Fruit fly (Drosophila melanogaster) Kc167 (cell line): ENCODE data around the gene alph.

Source experiments
- Myc ChIP-seq: fragments of >200 bp; optimal IDR thresholded peaks from 2 replicates; lab custom pipeline; 2017; ENCODE audit warnings: missing external identifiers
- Sin3A ChIP-seq: fragments of >200 bp; optimal IDR thresholded peaks from 2 replicates; lab custom pipeline; 2018; ENCODE audit warnings: missing external identifiers
- h ChIP-seq: fragments of >200 bp; optimal IDR thresholded peaks from 3 replicates; lab custom pipeline; 2018; ENCODE audit warnings: missing external identifiers
- insv ChIP-seq: fragments of >200 bp; optimal IDR thresholded peaks from 3 replicates; lab custom pipeline; 2018; ENCODE audit warnings: missing external identifiers
- psq ChIP-seq: fragments of >200 bp; optimal IDR thresholded peaks from 2 replicates; lab custom pipeline; 2017; ENCODE audit warnings: missing external identifiers
- ttk ChIP-seq: sonication (Bioruptor generic); optimal IDR thresholded peaks from 2 replicates; lab custom pipeline; 2017; ENCODE audit warnings: missing external identifiers

Gene alph

DNA sequence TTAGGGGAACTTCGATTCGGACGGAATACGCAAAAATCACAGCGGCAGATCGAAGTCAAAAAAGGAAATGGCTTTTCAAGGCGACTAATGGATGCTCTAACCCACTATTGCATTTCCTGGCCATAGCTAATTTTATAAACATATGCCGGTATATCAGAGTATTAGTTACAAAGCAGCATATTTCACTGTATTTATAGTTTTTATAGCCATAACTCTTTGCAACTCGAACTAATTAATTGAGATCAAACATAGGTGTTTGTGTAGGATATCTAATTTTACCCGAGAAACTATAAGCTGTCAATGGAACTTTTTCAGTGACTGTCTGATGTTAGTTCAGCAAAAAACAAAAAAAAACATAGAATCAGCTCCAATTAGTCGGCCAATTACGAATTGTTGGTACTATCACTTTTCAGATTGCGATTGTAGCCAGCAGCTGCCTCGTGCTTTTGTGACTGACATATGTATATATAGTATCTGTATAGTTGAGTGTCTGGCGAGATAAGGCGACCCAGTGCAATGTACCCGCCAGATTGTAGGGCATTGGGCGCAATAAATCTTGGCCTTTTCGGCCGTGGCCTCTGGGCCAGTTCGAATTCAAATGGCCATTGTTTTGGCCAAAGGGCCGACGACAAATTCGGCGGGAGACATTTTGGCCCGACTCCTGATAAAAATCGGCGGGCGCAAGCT, 6.5 kb upstream of the alph start:
- TF ChIP-seq Sin3A (lab: Kevin White, UChicago) (no peak), psq (lab: Kevin White, UChicago) (no peak), ttk (lab: Kevin White, UChicago) (no peak), insv (no peak), Myc (lab: Kevin White, UChicago) (no peak), h (lab: Kevin White, UChicago) (no peak)

DNA sequence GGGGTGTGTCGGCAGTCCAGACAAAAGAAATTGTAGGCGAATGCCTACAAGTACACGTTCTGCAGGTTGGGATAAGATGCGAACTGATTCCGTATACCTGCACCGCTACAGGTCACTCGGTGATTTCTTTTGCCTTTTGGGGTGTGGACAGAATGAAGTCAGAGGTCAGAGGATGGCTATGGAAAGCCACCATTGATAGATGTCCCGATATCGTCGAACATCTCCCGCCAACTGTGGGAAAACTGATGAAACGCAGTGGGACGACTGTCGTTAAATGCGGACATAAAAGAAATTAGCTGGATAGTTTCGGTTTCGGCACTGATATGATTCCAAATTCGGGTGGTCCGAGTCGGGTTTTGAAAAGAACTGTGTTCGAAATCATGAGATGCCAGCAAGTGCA, 4.9 kb upstream of the alph start:
- TF ChIP-seq h (lab: Kevin White, UChicago), result no peak

DNA sequence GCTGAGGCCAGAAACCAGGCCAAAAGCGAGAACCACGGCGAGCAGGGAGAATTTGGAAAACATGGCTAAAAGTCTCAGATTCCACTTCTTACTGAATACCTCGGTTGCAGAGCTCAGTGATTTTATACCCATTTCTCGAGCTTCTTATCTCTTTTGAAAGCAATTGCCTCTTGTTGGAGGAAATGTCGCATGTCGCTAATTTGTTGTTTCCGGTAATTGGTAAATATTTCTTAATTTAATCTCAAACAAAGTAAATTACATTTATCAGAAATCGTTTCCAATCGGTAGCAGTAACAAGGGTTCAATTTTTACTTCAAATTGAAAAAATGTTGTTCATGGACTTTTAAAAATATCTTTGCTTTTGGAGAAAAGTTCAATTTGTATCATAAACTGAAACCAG, 3.6 kb upstream of the alph start, which contains the start of gene CG7567:
Gene CG7567, minus strand, starts transcription at position 101 of the 400 bp plus-strand sequence.
- TF ChIP-seq Sin3A (lab: Kevin White, UChicago), result no peak
- TF ChIP-seq insv, result no peak
- TF ChIP-seq h (lab: Kevin White, UChicago), result no peak

DNA sequence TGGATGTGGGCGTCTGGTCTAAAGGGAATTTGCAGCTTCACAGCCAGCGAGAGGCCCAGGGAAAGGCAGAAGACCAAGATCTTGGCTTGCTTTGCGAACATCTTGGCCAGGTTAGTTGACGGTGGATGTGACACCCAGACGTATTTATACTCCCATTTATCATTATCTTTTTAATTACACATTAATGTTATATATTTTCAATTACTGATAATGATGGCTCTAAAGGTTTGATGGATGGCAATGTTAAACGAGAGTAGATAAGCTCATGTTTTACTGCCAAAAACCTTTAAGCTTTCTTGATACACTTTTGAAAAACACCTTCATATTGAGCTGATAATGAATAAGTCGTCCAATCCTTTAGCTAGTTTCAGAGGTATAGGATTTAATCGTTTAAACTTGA, 2.0 kb upstream of the alph start, which contains the start of gene CG11470:
Gene CG11470, minus strand, starts transcription at position 101 of the 400 bp plus-strand sequence.
- TF ChIP-seq Myc (lab: Kevin White, UChicago) (no peak), psq (lab: Kevin White, UChicago) (no peak), Sin3A (lab: Kevin White, UChicago) (no peak), ttk (lab: Kevin White, UChicago) (no peak), insv (no peak), h (lab: Kevin White, UChicago) (no peak)

DNA sequence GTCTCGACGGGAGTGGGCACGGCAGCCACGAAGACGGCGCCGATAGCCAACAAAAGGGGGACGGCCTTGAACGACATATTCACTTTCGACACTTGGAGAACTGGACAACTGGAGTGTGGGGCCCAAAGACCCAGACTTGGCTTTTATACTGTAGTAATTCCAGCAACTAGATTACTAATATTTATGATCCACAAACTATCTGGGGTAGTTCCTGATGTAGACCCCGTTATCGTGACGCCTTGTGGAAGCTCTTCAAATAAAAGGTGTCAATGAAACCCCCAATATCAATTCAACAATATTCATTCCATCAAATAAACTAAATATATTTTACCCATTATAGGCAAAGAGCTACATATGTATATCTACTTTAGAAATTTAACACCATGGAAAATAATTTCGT, 825 bp upstream of the alph start, which contains the start of gene CG31041:
Gene CG31041, minus strand, starts transcription at position 101 of the 400 bp plus-strand sequence.
- TF ChIP-seq Myc (lab: Kevin White, UChicago) (no peak), h (lab: Kevin White, UChicago) (no peak), psq (lab: Kevin White, UChicago) (no peak), insv (no peak), ttk (lab: Kevin White, UChicago) (no peak), Sin3A (lab: Kevin White, UChicago) (no peak)

DNA sequence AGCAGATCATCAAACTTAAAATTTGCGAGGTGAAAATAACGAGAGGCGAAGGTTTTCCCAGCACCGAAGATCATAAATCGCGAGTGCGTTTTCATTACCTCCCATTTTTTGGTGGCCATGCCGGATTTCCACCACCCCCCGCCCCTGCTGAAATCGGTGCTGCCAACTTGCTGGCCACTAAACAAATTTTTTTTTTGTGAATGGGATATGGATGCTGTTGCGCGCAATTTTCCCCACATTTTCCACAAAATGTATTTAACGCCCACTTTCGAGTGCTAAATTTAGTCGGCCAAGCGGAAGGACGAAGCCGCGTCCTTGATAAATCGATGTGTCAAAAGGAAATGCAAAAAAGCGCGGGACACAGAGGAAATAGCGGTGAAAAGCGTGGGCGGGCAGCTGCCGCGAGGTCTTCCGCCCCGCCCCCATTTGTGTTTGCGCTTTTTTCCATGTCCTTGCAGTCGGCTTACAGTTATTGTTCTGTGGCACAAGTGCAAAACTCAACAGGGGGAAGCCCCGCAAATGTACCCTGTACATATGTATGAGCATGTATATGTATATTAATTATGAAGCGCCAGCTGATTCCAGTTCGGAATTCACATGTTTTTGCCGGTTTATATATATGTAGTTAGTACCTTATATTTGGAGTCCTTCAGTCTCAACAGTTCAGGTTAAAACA, 646 bp downstream of the alph start:
- no peak for TF ChIP-seq h (lab: Kevin White, UChicago)
- TF ChIP-seq Myc (lab: Kevin White, UChicago), result no peak
- no peak for TF ChIP-seq psq (lab: Kevin White, UChicago)
- no peak for TF ChIP-seq ttk (lab: Kevin White, UChicago)
- TF ChIP-seq Sin3A (lab: Kevin White, UChicago), result no peak
- no peak for TF ChIP-seq insv

DNA sequence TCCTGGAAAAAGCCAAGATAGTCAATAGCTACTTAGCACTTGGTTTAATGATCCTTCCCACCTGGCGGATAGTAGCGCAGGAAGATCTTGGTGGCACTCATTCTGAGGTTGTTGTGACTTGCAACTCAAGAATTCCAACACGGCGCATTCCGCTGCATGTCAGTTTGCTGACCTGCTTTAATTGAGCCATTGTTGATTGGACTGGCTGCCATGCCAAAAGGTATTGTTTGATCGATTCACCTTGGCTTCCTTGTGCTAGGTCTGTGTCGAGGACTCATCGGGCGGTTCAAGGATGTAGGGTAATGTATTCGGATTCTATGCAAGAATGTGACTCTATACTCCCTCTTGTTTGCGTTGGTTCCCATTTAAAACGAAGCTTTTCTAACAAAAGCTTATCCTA, 9.1 kb downstream of the alph start, which contains the start of gene CG7568:
Gene CG7568, minus strand, starts transcription at position 101 of the 400 bp plus-strand sequence.
- TF ChIP-seq insv (no peak), ttk (lab: Kevin White, UChicago) (no peak), psq (lab: Kevin White, UChicago) (no peak), h (lab: Kevin White, UChicago) (no peak), Sin3A (lab: Kevin White, UChicago) (no peak), Myc (lab: Kevin White, UChicago) (no peak)

DNA sequence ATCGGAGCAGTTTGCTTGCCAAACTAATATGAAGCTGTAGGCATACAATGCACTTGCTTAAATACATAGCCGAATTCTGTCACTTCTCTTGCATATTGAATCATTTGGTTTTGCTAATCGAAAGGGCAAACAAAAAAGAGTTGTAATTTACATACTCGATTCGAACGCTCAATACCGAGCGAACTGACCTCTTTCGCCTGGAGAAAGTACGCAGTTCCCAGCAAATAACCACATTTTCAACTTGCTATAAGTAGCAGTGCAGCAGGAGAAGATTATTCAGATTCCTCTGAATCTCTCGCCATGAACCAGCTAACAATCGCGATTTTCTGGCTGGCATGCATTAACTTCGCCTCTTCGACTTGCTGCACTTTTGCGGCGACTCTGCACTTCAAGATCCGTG, 16.5 kb downstream of the alph start, which contains the start of gene Diedel2:
Gene Diedel2, plus strand, starts transcription at position 301 of the 400 bp plus-strand sequence.
- TF ChIP-seq h (lab: Kevin White, UChicago) (no peak), psq (lab: Kevin White, UChicago) (no peak), Myc (lab: Kevin White, UChicago) (no peak), ttk (lab: Kevin White, UChicago) (no peak), insv (no peak), Sin3A (lab: Kevin White, UChicago) (no peak)

DNA sequence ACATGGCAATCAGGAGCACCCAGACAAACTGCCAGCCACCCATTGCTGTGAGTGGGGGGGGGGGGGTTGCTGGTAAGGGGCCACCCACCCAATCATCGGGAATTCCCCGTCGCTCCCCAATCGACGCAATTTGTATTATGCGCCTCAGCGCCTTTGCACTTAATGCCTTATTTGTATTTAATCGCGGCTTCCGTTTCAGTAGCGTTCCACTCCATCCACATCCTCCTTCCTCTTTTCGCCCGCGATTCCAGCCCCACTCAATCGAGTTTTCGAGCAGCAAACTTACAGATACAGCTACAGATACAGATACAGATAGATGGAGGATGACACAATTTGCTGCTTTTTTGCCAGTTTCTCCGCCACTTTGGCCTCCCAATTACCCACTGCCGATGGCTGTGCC, 19.3 kb downstream of the alph start:
- TF ChIP-seq Myc (lab: Kevin White, UChicago) (no peak), insv (no peak), ttk (lab: Kevin White, UChicago) (no peak), psq (lab: Kevin White, UChicago) (no peak), Sin3A (lab: Kevin White, UChicago) (no peak), h (lab: Kevin White, UChicago) (no peak)

DNA sequence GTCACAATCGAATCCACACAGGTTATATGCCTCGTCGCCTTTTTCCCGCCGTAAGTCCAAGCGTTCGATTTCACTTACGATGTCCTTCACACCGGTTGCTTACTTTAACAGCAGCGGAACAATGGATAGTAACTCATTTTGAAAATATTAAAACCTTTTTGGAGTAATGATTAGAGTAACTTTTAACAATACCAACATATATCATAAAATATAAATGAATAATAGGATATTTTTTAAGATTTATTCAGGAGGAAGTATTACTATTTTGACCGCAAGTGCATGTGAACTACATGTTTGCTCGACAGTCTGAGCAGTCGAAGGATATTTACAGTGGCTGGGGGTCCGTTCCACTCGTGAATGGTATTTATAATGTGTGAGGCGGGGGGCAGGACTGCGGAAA, 25.6 kb downstream of the alph start:
- TF ChIP-seq Sin3A (lab: Kevin White, UChicago) (no peak), h (lab: Kevin White, UChicago) (no peak), ttk (lab: Kevin White, UChicago) (no peak), insv (no peak), psq (lab: Kevin White, UChicago) (no peak), Myc (lab: Kevin White, UChicago) (no peak)

DNA sequence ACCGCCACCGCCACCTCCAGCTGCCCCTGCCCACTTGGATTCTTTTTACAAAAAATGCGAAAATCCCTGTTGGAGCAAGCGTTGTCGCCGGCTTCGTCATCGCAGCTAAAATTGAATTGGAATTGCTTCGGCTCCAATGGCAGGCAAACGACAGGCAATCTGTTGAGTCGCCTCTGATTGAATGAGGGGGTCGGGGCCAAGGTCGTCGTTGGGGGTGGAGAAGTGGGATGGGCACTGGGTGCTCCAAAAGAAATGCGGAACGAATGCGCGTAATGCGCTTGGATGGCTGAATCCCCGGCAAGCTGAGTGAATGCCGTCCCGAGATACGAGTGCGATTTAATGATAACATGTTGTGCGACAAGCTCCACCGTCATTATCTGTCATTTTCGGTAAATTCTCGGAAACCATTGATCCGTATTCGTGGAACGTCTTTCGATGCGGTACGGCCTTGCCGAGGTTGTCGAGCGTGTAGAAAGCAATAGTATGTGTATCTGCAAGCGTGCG, 26.1 kb downstream of the alph start:
- TF ChIP-seq Sin3A (lab: Kevin White, UChicago) (no peak), psq (lab: Kevin White, UChicago) (no peak), Myc (lab: Kevin White, UChicago) (no peak), insv (no peak), h (lab: Kevin White, UChicago) (no peak), ttk (lab: Kevin White, UChicago) (no peak)
